Worm (Caenorhabditis elegans) whole organism, late embryonic: ENCODE measurements around the gene F59F5.7.

Source experiments
- C08G9.2 ChIP-seq: sonication (generic microtip); optimal IDR thresholded peaks from 2 replicates; lab custom pipeline; 2016; ENCODE audit warnings: mild to moderate bottlenecking, missing genetic modification characterization, moderate library complexity, missing compliant biosample characterization
- C38D4.7 ChIP-seq: fragments of 200-800 bp; sonication (Bioruptor generic); optimal IDR thresholded peaks from 2 replicates; lab custom pipeline; 2018; ENCODE audit warnings: mild to moderate bottlenecking, missing genetic modification characterization, moderate library complexity, missing compliant biosample characterization
- F13H6.1 ChIP-seq: sonication (generic microtip); optimal IDR thresholded peaks from 2 replicates; lab custom pipeline; 2016; ENCODE audit warnings: missing genetic modification characterization, missing compliant biosample characterization
- K09A11.1 ChIP-seq: sonication (generic microtip); optimal IDR thresholded peaks from 2 replicates; lab custom pipeline; 2017; ENCODE audit warnings: antibody characterized with exemption, mild to moderate bottlenecking, missing genetic modification characterization, missing compliant biosample characterization; ENCODE audit not compliant: insufficient read depth
- T23F11.4 ChIP-seq: fragments of 200-800 bp; sonication (Bioruptor generic); optimal IDR thresholded peaks from 2 replicates; lab custom pipeline; 2018; ENCODE audit warnings: mild to moderate bottlenecking, missing genetic modification characterization, missing compliant biosample characterization
- Y22D7AL.16 ChIP-seq: sonication (generic microtip); optimal IDR thresholded peaks from 2 replicates; lab custom pipeline; 2016; ENCODE audit warnings: missing genetic modification characterization, missing compliant biosample characterization
- ahr-1 ChIP-seq: sonication (generic microtip); optimal IDR thresholded peaks from 2 replicates; lab custom pipeline; 2016; ENCODE audit warnings: missing genetic modification characterization, missing compliant biosample characterization
- ceh-18 ChIP-seq: sonication (generic microtip); optimal IDR thresholded peaks from 2 replicates; lab custom pipeline; 2016; ENCODE audit warnings: missing genetic modification characterization, missing compliant biosample characterization
- ceh-19 ChIP-seq: fragments of 200-800 bp; sonication (Bioruptor generic); optimal IDR thresholded peaks from 2 replicates; lab custom pipeline; 2018; ENCODE audit warnings: mild to moderate bottlenecking, missing genetic modification characterization, missing compliant biosample characterization
- ceh-2 ChIP-seq: sonication (generic microtip); optimal IDR thresholded peaks from 2 replicates; lab custom pipeline; 2016; ENCODE audit warnings: missing genotype, missing genetic modification characterization, missing compliant biosample characterization
- ceh-31 ChIP-seq: sonication (generic microtip); optimal IDR thresholded peaks from 2 replicates; lab custom pipeline; 2016; ENCODE audit warnings: missing genetic modification characterization, missing compliant biosample characterization
- ceh-34 ChIP-seq: sonication (generic microtip); optimal IDR thresholded peaks from 2 replicates; lab custom pipeline; 2016; ENCODE audit warnings: mild to moderate bottlenecking, missing genetic modification characterization, missing compliant biosample characterization
- ceh-48 ChIP-seq: sonication (generic microtip); optimal IDR thresholded peaks from 2 replicates; lab custom pipeline; 2016; ENCODE audit warnings: missing genetic modification characterization, inconsistent platforms, missing compliant biosample characterization
- ceh-9 ChIP-seq: sonication (generic microtip); optimal IDR thresholded peaks from 2 replicates; lab custom pipeline; 2016; ENCODE audit warnings: mild to moderate bottlenecking, missing genetic modification characterization, inconsistent platforms, missing compliant biosample characterization
- dmd-4 ChIP-seq: sonication (generic microtip); optimal IDR thresholded peaks from 2 replicates; lab custom pipeline; 2016; ENCODE audit warnings: borderline replicate concordance, missing genetic modification characterization, missing compliant biosample characterization
- elt-2 ChIP-seq: sonication (generic microtip); optimal IDR thresholded peaks from 2 replicates; lab custom pipeline; 2016; ENCODE audit warnings: missing genetic modification reagents, missing genetic modification characterization, missing compliant biosample characterization
- ets-4 ChIP-seq: sonication (generic microtip); optimal IDR thresholded peaks from 2 replicates; lab custom pipeline; 2016; ENCODE audit warnings: missing genetic modification characterization, missing compliant biosample characterization
- fkh-10 ChIP-seq: fragments of 150-350 bp; optimal IDR thresholded peaks from 2 replicates; lab custom pipeline; 2014; ENCODE audit warnings: missing biosample characterization, missing genetic modification reagents, missing genetic modification characterization
- gmeb-2 ChIP-seq: sonication (generic microtip); optimal IDR thresholded peaks from 2 replicates; lab custom pipeline; 2016; ENCODE audit warnings: missing genetic modification characterization, inconsistent platforms, missing compliant biosample characterization
- hlh-6 ChIP-seq: sonication (generic microtip); optimal IDR thresholded peaks from 2 replicates; lab custom pipeline; 2016; ENCODE audit warnings: missing genotype, missing genetic modification characterization, missing compliant biosample characterization
- hlh-8 ChIP-seq: sonication (generic microtip); optimal IDR thresholded peaks from 2 replicates; lab custom pipeline; 2016; ENCODE audit warnings: missing genotype, missing genetic modification characterization, missing compliant biosample characterization
- lin-11 ChIP-seq: fragments of 200-800 bp; sonication (Bioruptor generic); optimal IDR thresholded peaks from 2 replicates; lab custom pipeline; 2018; ENCODE audit warnings: mild to moderate bottlenecking, missing genetic modification characterization, missing compliant biosample characterization
- mec-3 ChIP-seq: sonication (generic microtip); optimal IDR thresholded peaks from 2 replicates; lab custom pipeline; 2016; ENCODE audit warnings: borderline replicate concordance, missing genetic modification characterization, missing compliant biosample characterization
- nfya-1 ChIP-seq: sonication (generic microtip); optimal IDR thresholded peaks from 2 replicates; lab custom pipeline; 2017; ENCODE audit warnings: missing genetic modification characterization, mild to moderate bottlenecking, missing compliant biosample characterization, antibody characterized with exemption, moderate library complexity
- nhr-232 ChIP-seq: sonication (generic microtip); optimal IDR thresholded peaks from 2 replicates; lab custom pipeline; 2016; ENCODE audit warnings: missing genetic modification characterization, missing compliant biosample characterization
- npax-4 ChIP-seq: sonication (generic microtip); optimal IDR thresholded peaks from 2 replicates; lab custom pipeline; 2016; ENCODE audit warnings: missing genetic modification characterization, missing compliant biosample characterization
- pag-3 ChIP-seq: sonication (generic microtip); optimal IDR thresholded peaks from 2 replicates; lab custom pipeline; 2016; ENCODE audit warnings: missing compliant biosample characterization, missing genetic modification characterization, borderline replicate concordance
- pax-1 ChIP-seq: fragments of 150-350 bp; optimal IDR thresholded peaks from 2 replicates; lab custom pipeline; 2014; ENCODE audit warnings: missing biosample characterization, missing genetic modification characterization
- pha-4 ChIP-seq: fragments of 150-350 bp; optimal IDR thresholded peaks from 2 replicates; lab custom pipeline; 2018; ENCODE audit warnings: missing biosample characterization, missing genetic modification reagents, missing genetic modification characterization
- pqm-1 ChIP-seq: sonication (generic microtip); optimal IDR thresholded peaks from 2 replicates; lab custom pipeline; 2016; ENCODE audit warnings: missing genetic modification characterization, missing compliant biosample characterization
- rnt-1 ChIP-seq: sonication (generic microtip); optimal IDR thresholded peaks from 2 replicates; lab custom pipeline; 2016; ENCODE audit warnings: missing genetic modification characterization, missing compliant biosample characterization
- sox-4 ChIP-seq: sonication (generic microtip); optimal IDR thresholded peaks from 2 replicates; lab custom pipeline; 2017; ENCODE audit warnings: mild to moderate bottlenecking, missing genetic modification characterization, inconsistent platforms, missing compliant biosample characterization
- tbx-2 ChIP-seq: sonication (generic microtip); optimal IDR thresholded peaks from 2 replicates; lab custom pipeline; 2016; ENCODE audit warnings: missing genetic modification characterization, missing compliant biosample characterization
- unc-42 ChIP-seq: sonication (generic microtip); optimal IDR thresholded peaks from 2 replicates; lab custom pipeline; 2016; ENCODE audit warnings: missing genotype, missing genetic modification characterization, missing compliant biosample characterization

F59F5.7 gene

ce11 chrX:10589465-10589864 is 30.2 kb downstream of the F59F5.7 start, which contains the start of gene F57C7.4:
TSS of gene F57C7.4 (minus strand) at chrX:10589565.
- TF ChIP-seq ets-4 (tag; lab: Kevin White, UChicago) (no peak), sox-4 (tag; lab: Kevin White, UChicago) (no peak), C38D4.7 (no peak), fkh-10 (no peak), Y22D7AL.16 (tag; lab: Kevin White, UChicago) (no peak), rnt-1 (no peak), ceh-48 (no peak), elt-2 (tag; lab: Kevin White, UChicago) (no peak)

DNA sequence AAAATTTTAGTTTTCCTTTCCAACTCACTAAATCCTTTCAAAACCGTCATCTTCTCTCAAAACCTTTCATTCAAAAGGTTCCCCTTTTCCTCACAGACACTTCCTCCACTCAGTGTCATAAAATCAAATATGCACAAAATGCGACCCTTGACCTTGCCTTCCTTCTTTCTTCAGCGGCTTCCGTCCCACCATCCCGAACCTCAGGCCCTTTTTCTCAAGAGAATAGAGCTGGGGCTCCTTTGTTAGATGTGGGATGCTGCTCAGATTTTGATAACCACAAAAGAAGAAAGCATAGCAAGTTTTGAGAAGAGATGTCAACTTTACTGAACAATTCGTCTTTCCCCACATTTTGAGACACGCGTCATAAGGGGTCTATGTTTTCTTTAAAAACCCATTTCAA is 31.5 kb downstream of the F59F5.7 start:
- TF ChIP-seq gmeb-2 (tag; lab: Kevin White, UChicago) (no peak), ahr-1 (tag; lab: Kevin White, UChicago) (peak; percentile 4), K09A11.1 (tag; lab: Kevin White, UChicago) (no peak), dmd-4 (tag; lab: Kevin White, UChicago) (no peak), tbx-2 (tag; lab: Kevin White, UChicago) (no peak), mec-3 (no peak), hlh-6 (tag; lab: Kevin White, UChicago) (no peak)

- TF ChIP-seq ceh-9 (tag; lab: Kevin White, UChicago): no peak
- TF ChIP-seq pha-4: no peak
- no peak for TF ChIP-seq F13H6.1
- peak; percentile 60 for TF ChIP-seq unc-42 (tag; lab: Kevin White, UChicago)
- TF ChIP-seq lin-11 (tag; lab: Kevin White, UChicago): no peak
- TF ChIP-seq npax-4: no peak
- no peak for TF ChIP-seq ceh-34 (tag; lab: Kevin White, UChicago)
- TF ChIP-seq tbx-2 (tag; lab: Kevin White, UChicago): no peak
- peak; percentile 31 for TF ChIP-seq nfya-1 (tag; lab: Kevin White, UChicago)
Observed at ce11 chrX:10591208-10591782, 32.0 kb downstream of the F59F5.7 start.

ce11 chrX:10593234-10593633 is 33.9 kb downstream of the F59F5.7 start, which contains the start of gene sdn-1:
TSS of gene sdn-1 (minus strand) at chrX:10593334.
- TF ChIP-seq nfya-1 (tag; lab: Kevin White, UChicago): no peak
- no peak for TF ChIP-seq gmeb-2 (tag; lab: Kevin White, UChicago)
- no peak for TF ChIP-seq ceh-18 (tag; lab: Kevin White, UChicago)
- no peak for TF ChIP-seq pha-4
- no peak for TF ChIP-seq pax-1 (tag; lab: Kevin White, UChicago)
- no peak for TF ChIP-seq nhr-232 (tag; lab: Kevin White, UChicago)
- TF ChIP-seq pqm-1: no peak
- no peak for TF ChIP-seq lin-11 (tag; lab: Kevin White, UChicago)

DNA sequence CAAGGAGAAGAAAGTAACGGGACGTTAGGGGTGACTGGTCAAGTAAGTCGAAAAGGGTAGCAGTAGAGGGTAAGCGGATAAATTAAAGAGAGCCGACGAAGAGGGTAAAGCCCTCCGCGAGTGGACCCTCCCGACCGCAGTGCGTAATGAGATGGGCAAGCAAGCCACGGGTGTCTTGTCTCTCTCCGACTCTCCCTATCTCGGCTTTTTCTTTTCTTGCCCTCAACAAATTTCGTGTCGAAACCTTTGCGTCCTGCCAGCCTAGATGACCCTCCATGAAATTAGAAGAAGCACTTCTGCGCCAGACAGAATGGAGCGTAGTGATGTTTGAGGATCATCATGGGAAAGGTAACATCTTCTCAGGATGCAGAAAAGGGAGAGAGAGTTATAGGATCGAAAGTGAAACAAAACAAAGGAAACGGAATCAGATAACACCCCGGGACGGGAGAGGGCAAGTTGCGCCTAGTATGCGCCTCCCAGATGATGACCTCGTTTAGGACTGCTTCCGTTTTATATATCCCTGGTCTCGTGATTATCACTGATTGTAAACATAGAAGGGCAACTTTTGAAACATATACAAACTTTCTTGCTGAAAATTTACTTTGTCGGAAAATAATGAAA is 34.6 kb downstream of the F59F5.7 start:
- peak; percentile 1 for TF ChIP-seq nfya-1 (tag; lab: Kevin White, UChicago)
- TF ChIP-seq ceh-18 (tag; lab: Kevin White, UChicago): no peak
- TF ChIP-seq hlh-8 (tag; lab: Kevin White, UChicago): no peak
- peak; percentile 18 for TF ChIP-seq ceh-19
- TF ChIP-seq ceh-31 (tag; lab: Kevin White, UChicago): peak; percentile 44
- TF ChIP-seq pag-3 (tag; lab: Kevin White, UChicago): no peak
- TF ChIP-seq ceh-2: peak; percentile 12
- peak; percentile 39 for TF ChIP-seq T23F11.4 (GFP tag; lab: Kevin White, UChicago)
- TF ChIP-seq unc-42 (tag; lab: Kevin White, UChicago): peak; percentile 45
- peak; percentile 29 for TF ChIP-seq tbx-2 (tag; lab: Kevin White, UChicago)
- no peak for TF ChIP-seq dmd-4 (tag; lab: Kevin White, UChicago)
- no peak for TF ChIP-seq F13H6.1
- TF ChIP-seq C08G9.2 (tag; lab: Kevin White, UChicago): no peak
- TF ChIP-seq, all 69 proteins: peak for 7
